Fruit fly (Drosophila melanogaster) whole organism, embryonic: ENCODE results near the gene Pgant35A.

Source experiments
- Atf-2 ChIP-seq: fragments of 200-800 bp; sonication (Bioruptor generic); optimal IDR thresholded peaks from 2 replicates; lab custom pipeline; 2016; ENCODE audit warnings: missing biosample characterization, missing genetic modification characterization
- Atf3 ChIP-seq: fragments of 200-800 bp; sonication (Bioruptor generic); optimal IDR thresholded peaks from 3 replicates; lab custom pipeline; 2016; ENCODE audit warnings: missing biosample characterization, missing genetic modification characterization
- Atf6 ChIP-seq: fragments of 200-800 bp; sonication (Bioruptor generic); IDR thresholded peaks from 2 replicates; pipeline ENCODE4 v1.3.6; 2022; ENCODE audit warnings: missing biosample characterization, missing genetic modification characterization
- CG10431 ChIP-seq: fragments of 200-800 bp; sonication (Bioruptor generic); optimal IDR thresholded peaks from 3 replicates; lab custom pipeline; 2018; ENCODE audit warnings: missing biosample characterization, mild to moderate bottlenecking, missing genetic modification characterization
- CG11398 ChIP-seq: fragments of 200-800 bp; sonication (Bioruptor generic); optimal IDR thresholded peaks from 2 replicates; lab custom pipeline; 2016; ENCODE audit warnings: missing biosample characterization, missing genetic modification characterization
- CG16813 ChIP-seq: fragments of 200-800 bp; sonication (Bioruptor generic); IDR thresholded peaks from 3 replicates; pipeline ENCODE4 v1.3.6; 2022; ENCODE audit warnings: missing biosample characterization, missing genetic modification characterization; ENCODE audit not compliant: partially characterized antibody
- CG17328 ChIP-seq: fragments of 200-800 bp; sonication (Bioruptor generic); IDR thresholded peaks from 2 replicates; pipeline ENCODE4 v1.3.6; 2022; ENCODE audit warnings: missing biosample characterization, missing genetic modification characterization
- CG18262 ChIP-seq: fragments of 200-800 bp; optimal IDR thresholded peaks from 3 replicates; lab custom pipeline; 2019; ENCODE audit warnings: missing biosample characterization, mild to moderate bottlenecking, missing genetic modification characterization, moderate library complexity
- CG30431 ChIP-seq: fragments of 200-800 bp; sonication (Bioruptor generic); optimal IDR thresholded peaks from 2 replicates; lab custom pipeline; 2017; ENCODE audit warnings: missing biosample characterization, missing genetic modification characterization
- CG7556 ChIP-seq: fragments of 200-800 bp; sonication (Bioruptor generic); optimal IDR thresholded peaks from 2 replicates; lab custom pipeline; 2017; ENCODE audit warnings: missing biosample characterization, mild to moderate bottlenecking, missing genetic modification characterization
- CG7745 ChIP-seq: fragments of 200-800 bp; sonication (Bioruptor generic); optimal IDR thresholded peaks from 2 replicates; lab custom pipeline; 2018; ENCODE audit warnings: missing biosample characterization, mild to moderate bottlenecking, missing genetic modification characterization, moderate library complexity
- CG7839 ChIP-seq: fragments of 200-800 bp; sonication (Bioruptor generic); optimal IDR thresholded peaks from 3 replicates; lab custom pipeline; 2018; ENCODE audit warnings: missing biosample characterization, mild to moderate bottlenecking, missing genetic modification characterization, moderate library complexity
- CG7963 ChIP-seq: fragments of 200-800 bp; sonication (Bioruptor generic); IDR thresholded peaks from 3 replicates; pipeline ENCODE4 v1.3.6; 2022; ENCODE audit warnings: missing biosample characterization, missing genetic modification characterization; ENCODE audit not compliant: partially characterized antibody
- CG8944 ChIP-seq: fragments of 200-800 bp; sonication (Bioruptor generic); optimal IDR thresholded peaks from 3 replicates; lab custom pipeline; 2016; ENCODE audit warnings: missing biosample characterization, missing genetic modification characterization
- CG9817 ChIP-seq: fragments of 200-800 bp; sonication (Bioruptor generic); optimal IDR thresholded peaks from 2 replicates; lab custom pipeline; 2018; ENCODE audit warnings: missing biosample characterization, mild to moderate bottlenecking, missing genetic modification characterization, moderate library complexity
- CHES-1-like ChIP-seq: fragments of 200-800 bp; sonication (Bioruptor generic); optimal IDR thresholded peaks from 2 replicates; lab custom pipeline; 2016; ENCODE audit warnings: missing biosample characterization, missing genetic modification characterization
- Camta ChIP-seq: fragments of 200-800 bp; sonication (Bioruptor generic); optimal IDR thresholded peaks from 2 replicates; lab custom pipeline; 2016; ENCODE audit warnings: missing biosample characterization, missing genetic modification characterization
- Dad ChIP-seq: fragments of 200-800 bp; sonication (Bioruptor generic); optimal IDR thresholded peaks from 3 replicates; lab custom pipeline; 2016; ENCODE audit warnings: missing biosample characterization, missing genetic modification characterization
- Deaf1 ChIP-seq: fragments of 200-800 bp; optimal IDR thresholded peaks from 3 replicates; lab custom pipeline; 2019; ENCODE audit warnings: missing biosample characterization, mild to moderate bottlenecking, missing genetic modification characterization, moderate library complexity
- Dip2 ChIP-seq: fragments of 200-800 bp; sonication (Bioruptor generic); IDR thresholded peaks from 2 replicates; pipeline ENCODE4 v1.3.6; 2022; ENCODE audit warnings: missing biosample characterization, missing genetic modification characterization
- Elba2 ChIP-seq: fragments of 200-800 bp; sonication (Bioruptor generic); optimal IDR thresholded peaks from 3 replicates; lab custom pipeline; 2016; ENCODE audit warnings: missing biosample characterization, missing genetic modification characterization
- Ets97D ChIP-seq: fragments of 200-800 bp; sonication (Bioruptor generic); optimal IDR thresholded peaks from 3 replicates; lab custom pipeline; 2016; ENCODE audit warnings: missing biosample characterization, missing genetic modification characterization
- Fer1 ChIP-seq: fragments of 200-800 bp; sonication (Bioruptor generic); optimal IDR thresholded peaks from 2 replicates; lab custom pipeline; 2017; ENCODE audit warnings: missing biosample characterization, mild to moderate bottlenecking, missing genetic modification characterization
- HLH4C ChIP-seq: fragments of 200-800 bp; sonication (Bioruptor generic); IDR thresholded peaks from 3 replicates; pipeline ENCODE4 v1.3.6; 2022; ENCODE audit warnings: missing biosample characterization, missing genetic modification characterization; ENCODE audit not compliant: partially characterized antibody
- HLH54F ChIP-seq: fragments of 200-800 bp; sonication (Bioruptor generic); optimal IDR thresholded peaks from 3 replicates; lab custom pipeline; 2016; ENCODE audit warnings: missing biosample characterization, missing genetic modification characterization
- Hr51 ChIP-seq, 2 experiments: fragments of 200-800 bp; sonication (Bioruptor generic); optimal IDR thresholded peaks; 2 replicates in 1 of 2; 3 replicates in 1 of 2; lab custom pipeline; 2016 to 2018; ENCODE audit warnings: missing biosample characterization in 2 of 2, missing genetic modification characterization in 2 of 2, mild to moderate bottlenecking in 1 of 2, moderate library complexity in 1 of 2
- Hsf ChIP-seq: fragments of 200-800 bp; sonication (Bioruptor generic); optimal IDR thresholded peaks from 3 replicates; lab custom pipeline; 2016; ENCODE audit warnings: missing biosample characterization, missing genetic modification characterization
- Lhr ChIP-seq: fragments of 200-800 bp; sonication (Bioruptor generic); optimal IDR thresholded peaks from 3 replicates; lab custom pipeline; 2017; ENCODE audit warnings: mild to moderate bottlenecking, missing biosample characterization, missing genetic modification reagents, missing genetic modification characterization
- Lim3 ChIP-seq: fragments of 200-800 bp; sonication (Bioruptor generic); IDR thresholded peaks from 2 replicates; pipeline ENCODE4 v1.3.6; 2022; ENCODE audit warnings: missing biosample characterization, missing genetic modification characterization
- MTF-1 ChIP-seq: fragments of 200-800 bp; sonication (Bioruptor generic); optimal IDR thresholded peaks from 2 replicates; lab custom pipeline; 2018; ENCODE audit warnings: missing biosample characterization, mild to moderate bottlenecking, missing genetic modification characterization, borderline replicate concordance
- Nf-YA ChIP-seq: fragments of 200-800 bp; sonication (Bioruptor generic); IDR thresholded peaks from 2 replicates; pipeline ENCODE4 v1.3.6; 2022; ENCODE audit warnings: missing biosample characterization, missing genetic modification characterization
- Nf-YB ChIP-seq: fragments of 200-800 bp; sonication (Bioruptor generic); optimal IDR thresholded peaks from 3 replicates; lab custom pipeline; 2019; ENCODE audit warnings: missing biosample characterization, mild to moderate bottlenecking, missing genetic modification characterization, moderate library complexity
- Usf ChIP-seq: fragments of 200-800 bp; sonication (Bioruptor generic); optimal IDR thresholded peaks from 2 replicates; lab custom pipeline; 2017; ENCODE audit warnings: missing genotype, missing biosample characterization, missing genetic modification characterization
- aop ChIP-seq: fragments of 200-800 bp; sonication (Bioruptor generic); IDR thresholded peaks from 2 replicates; pipeline ENCODE4 v1.3.6; 2022; ENCODE audit warnings: missing biosample characterization, missing genetic modification characterization
- cwo ChIP-seq: fragments of 200-800 bp; sonication (Bioruptor generic); optimal IDR thresholded peaks from 3 replicates; lab custom pipeline; 2017; ENCODE audit warnings: missing biosample characterization, missing genetic modification characterization, mild to moderate bottlenecking, moderate library complexity, missing genetic modification reagents
- dm ChIP-seq: fragments of 200-800 bp; sonication (Bioruptor generic); optimal IDR thresholded peaks from 3 replicates; lab custom pipeline; 2016; ENCODE audit warnings: missing biosample characterization, missing genetic modification characterization
- en ChIP-seq: fragments of 200-800 bp; sonication (Bioruptor generic); optimal IDR thresholded peaks from 2 replicates; lab custom pipeline; 2016; ENCODE audit warnings: missing biosample characterization, missing genetic modification characterization
- eyg ChIP-seq: fragments of 200-800 bp; sonication (Bioruptor generic); optimal IDR thresholded peaks from 3 replicates; lab custom pipeline; 2016; ENCODE audit warnings: missing biosample characterization, missing genetic modification characterization
- gfzf ChIP-seq: fragments of 200-800 bp; sonication (Bioruptor generic); optimal IDR thresholded peaks from 2 replicates; lab custom pipeline; 2016; ENCODE audit warnings: missing biosample characterization, mild to moderate bottlenecking, missing genetic modification characterization, moderate library complexity
- h ChIP-seq: fragments of >200 bp; optimal IDR thresholded peaks from 2 replicates; lab custom pipeline; 2017
- jigr1 ChIP-seq: fragments of 200-800 bp; sonication (Bioruptor generic); IDR thresholded peaks from 3 replicates; pipeline ENCODE4 v1.3.6; 2022; ENCODE audit warnings: missing biosample characterization, missing genetic modification characterization
- mld ChIP-seq: fragments of 200-800 bp; sonication (Bioruptor generic); IDR thresholded peaks from 3 replicates; pipeline ENCODE4 v1.3.6; 2022; ENCODE audit warnings: missing biosample characterization, missing genetic modification characterization; ENCODE audit not compliant: partially characterized antibody
- pum ChIP-seq: fragments of 200-800 bp; sonication (Bioruptor generic); optimal IDR thresholded peaks from 2 replicates; lab custom pipeline; 2016; ENCODE audit warnings: missing biosample characterization, missing genetic modification characterization
- repo ChIP-seq: fragments of 200-800 bp; sonication (Bioruptor generic); optimal IDR thresholded peaks from 2 replicates; lab custom pipeline; 2016; ENCODE audit warnings: missing biosample characterization, missing genetic modification characterization
- ro ChIP-seq: fragments of 200-800 bp; sonication (Bioruptor generic); IDR thresholded peaks from 2 replicates; pipeline ENCODE4 v1.3.6; 2022; ENCODE audit warnings: missing biosample characterization, missing genetic modification characterization
- salm ChIP-seq: fragments of 200-800 bp; sonication (Bioruptor generic); optimal IDR thresholded peaks from 2 replicates; lab custom pipeline; 2018; ENCODE audit warnings: missing biosample characterization, mild to moderate bottlenecking, missing genetic modification characterization
- sna ChIP-seq: fragments of 200-800 bp; sonication (Bioruptor generic); IDR thresholded peaks from 2 replicates; pipeline ENCODE4 v1.3.6; 2022; ENCODE audit warnings: missing biosample characterization, missing genetic modification characterization; ENCODE audit not compliant: partially characterized antibody
- sqz ChIP-seq: fragments of 200-800 bp; sonication (Bioruptor generic); optimal IDR thresholded peaks from 3 replicates; lab custom pipeline; 2018; ENCODE audit warnings: missing biosample characterization, mild to moderate bottlenecking, missing genetic modification characterization
- tgo ChIP-seq: fragments of 200-800 bp; sonication (Bioruptor generic); IDR thresholded peaks from 3 replicates; pipeline ENCODE4 v1.3.6; 2022; ENCODE audit warnings: missing biosample characterization, missing genetic modification characterization
- trh ChIP-seq: fragments of 200-800 bp; sonication (Bioruptor generic); optimal IDR thresholded peaks from 2 replicates; lab custom pipeline; 2016; ENCODE audit warnings: missing biosample characterization, missing genetic modification characterization
- ttk ChIP-seq: fragments of 200-800 bp; sonication (Bioruptor generic); IDR thresholded peaks from 2 replicates; pipeline ENCODE4 v2.1.2; 2022; ENCODE audit warnings: missing biosample characterization, missing genetic modification characterization
- wdn ChIP-seq: fragments of 200-800 bp; sonication (Bioruptor generic); IDR thresholded peaks from 2 replicates; pipeline ENCODE4 v1.3.6; 2022; ENCODE audit warnings: missing biosample characterization, missing genetic modification characterization

The Pgant35A gene

DNA sequence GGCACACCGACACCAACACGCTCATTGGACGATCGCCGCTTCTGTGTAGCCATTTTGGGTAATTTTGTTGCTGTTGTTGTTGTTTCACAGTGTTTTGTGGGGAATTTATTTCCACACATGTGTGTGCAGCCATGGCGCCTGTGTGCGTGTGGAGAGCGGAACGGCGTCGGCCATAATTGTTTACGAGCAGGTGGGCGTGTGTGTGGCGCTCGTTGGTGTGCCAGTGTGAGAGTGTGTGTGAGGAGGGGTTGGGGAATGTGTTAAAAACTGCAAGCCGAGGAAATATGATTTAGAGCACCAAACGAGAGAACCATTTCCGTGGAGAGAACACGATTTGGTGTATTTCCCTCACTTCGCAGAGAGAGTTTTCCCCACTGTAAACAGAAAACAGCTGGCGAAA, 51.3 kb downstream of the Pgant35A start (continued):
- TF ChIP-seq eyg (GFP tag; lab: Kevin White, UChicago) (no peak), gfzf (GFP tag; lab: Kevin White, UChicago) (no peak), CHES-1-like (GFP tag; lab: Kevin White, UChicago) (no peak), CG7839 (tag; lab: Kevin White, UChicago) (no peak), jigr1 (GFP tag; lab: Robert Waterston, UW) (no peak), dm (no peak), HLH54F (GFP tag; lab: Kevin White, UChicago) (no peak), Elba2 (GFP tag; lab: Kevin White, UChicago) (no peak), CG17328 (GFP tag; lab: Robert Waterston, UW) (no peak), CG7745 (no peak), Atf-2 (GFP tag; lab: Kevin White, UChicago) (no peak), CG11398 (GFP tag; lab: Kevin White, UChicago) (no peak), cwo (GFP tag; lab: Kevin White, UChicago) (no peak), mld (no peak), sqz (GFP tag; lab: Kevin White, UChicago) (no peak), Lhr (no peak), Nf-YB (GFP tag; lab: Kevin White, UChicago) (peak; percentile 98), Nf-YA (GFP tag; lab: Robert Waterston, UW) (peak; percentile 91), Dad (GFP tag; lab: Kevin White, UChicago) (no peak), Ets97D (no peak), ro (GFP tag; lab: Robert Waterston, UW) (no peak), CG30431 (GFP tag; lab: Kevin White, UChicago) (no peak), trh (no peak), CG7556 (no peak), pum (GFP tag; lab: Kevin White, UChicago) (no peak), aop (no peak), wdn (GFP tag; lab: Robert Waterston, UW) (no peak), tgo (GFP tag; lab: Robert Waterston, UW) (no peak), sna (GFP tag; lab: Robert Waterston, UW) (peak; percentile 33), Hsf (GFP tag; lab: Kevin White, UChicago) (no peak), CG8944 (GFP tag; lab: Kevin White, UChicago) (no peak), CG10431 (GFP tag; lab: Kevin White, UChicago) (no peak), Atf6 (GFP tag; lab: Robert Waterston, UW) (peak; percentile 39; the same call in 1 of the 2 replicates), repo (GFP tag; lab: Kevin White, UChicago) (no peak), CG9817 (tag; lab: Kevin White, UChicago) (no peak), Dip2 (GFP tag; lab: Robert Waterston, UW) (no peak), salm (tag; lab: Kevin White, UChicago) (no peak), Usf (GFP tag; lab: Kevin White, UChicago) (no peak), Hr51 (GFP tag; optimal IDR thresholded peaks at IDR 0.05; lab: Kevin White, UChicago) (no peak), MTF-1 (GFP tag; lab: Kevin White, UChicago) (no peak), CG7963 (no peak), h (no peak), Atf3 (GFP tag; lab: Kevin White, UChicago) (no peak), Camta (GFP tag; lab: Kevin White, UChicago) (no peak), Lim3 (GFP tag; lab: Robert Waterston, UW) (no peak), CG16813 (no peak), CG18262 (tag; lab: Kevin White, UChicago) (no peak), en (no peak), Deaf1 (tag; lab: Kevin White, UChicago) (peak; percentile 69), Fer1 (GFP tag; lab: Kevin White, UChicago) (no peak), ttk (no peak), HLH4C (GFP tag; lab: Robert Waterston, UW) (no peak)
